Worm (Caenorhabditis elegans) whole organism, early embryonic: ENCODE results near the gene zip-2.

Experiments used
- ama-1 ChIP-seq: fragments of 150-350 bp; optimal IDR thresholded peaks from 2 replicates; lab custom pipeline; 2014
- tbx-37 ChIP-seq: fragments of 200-800 bp; sonication (Bioruptor generic); conservative IDR thresholded peaks from 2 replicates; pipeline ENCODE4 v1.3.6; 2022; ENCODE audit warnings: missing genetic modification reagents, missing genetic modification characterization, missing compliant biosample characterization
- tra-4 ChIP-seq: sonication (generic microtip); optimal IDR thresholded peaks from 2 replicates; lab custom pipeline; 2017; ENCODE audit warnings: missing genetic modification characterization, missing compliant biosample characterization

ce11 chrIII:859898-860297 lies 27.1 kb downstream of the zip-2 start, which contains the start of gene exos-4.2:
- TF ChIP-seq ama-1 (lab: Kevin White, UChicago) (no peak), tra-4 (no peak), tbx-37 (GFP tag; lab: Robert Waterston, UW) (no peak)
